Fruit fly (Drosophila melanogaster): ENCODE measurements around the gene CG3386.

CG3386 gene

dm6 chr3L:692699-693098 lies 10.4 kb upstream of the CG3386 start, which contains the start of gene Vti1a (continued):
- peak; percentile 34 for TF ChIP-seq CG12659 (GFP tag; optimal IDR thresholded peaks at IDR 0.05)
- no peak for TF ChIP-seq Atf6 (GFP tag; IDR thresholded peaks at IDR 0.05)
- no peak for TF ChIP-seq dysf (GFP tag; IDR thresholded peaks at IDR 0.05)
- TF ChIP-seq TFAM (GFP tag; optimal IDR thresholded peaks at IDR 0.05) = no peak
- peak; percentile 6 for TF ChIP-seq Sry-δ (GFP tag; optimal IDR thresholded peaks at IDR 0.05)
- TF ChIP-seq CG9797 (GFP tag; optimal IDR thresholded peaks at IDR 0.05) = peak; percentile 79
- TF ChIP-seq CG2120 (GFP tag; optimal IDR thresholded peaks at IDR 0.05) = no peak
- no peak for TF ChIP-seq ac (GFP tag; optimal IDR thresholded peaks at IDR 0.05)
- TF ChIP-seq odd (GFP tag; optimal IDR thresholded peaks at IDR 0.05) = no peak
- no peak for TF ChIP-seq peb (GFP tag; IDR thresholded peaks at IDR 0.05)
- TF ChIP-seq CG8359 (GFP tag; optimal IDR thresholded peaks at IDR 0.05; ENCODE audit: borderline replicate concordance) = no peak
- peak in 1 of 2 experiments; percentile 62 for TF ChIP-seq crp (GFP tag; optimal IDR thresholded peaks at IDR 0.05)
- no peak for TF ChIP-seq CG9437 (GFP tag; optimal IDR thresholded peaks at IDR 0.05)
- no peak for TF ChIP-seq Oli (tag; optimal IDR thresholded peaks at IDR 0.05)
- TF ChIP-seq CG13296 (GFP tag; optimal IDR thresholded peaks at IDR 0.05) = no peak
- no peak for TF ChIP-seq CG11085 (GFP tag; IDR thresholded peaks at IDR 0.05)
- no peak for TF ChIP-seq bowl (GFP tag; IDR thresholded peaks at IDR 0.05)
- TF ChIP-seq stc (GFP tag; IDR thresholded peaks at IDR 0.05) = no peak
- TF ChIP-seq vnd (GFP tag; IDR thresholded peaks at IDR 0.05; ENCODE audit: partially characterized antibody) = no peak
- no peak for TF ChIP-seq Mes4 (GFP tag; optimal IDR thresholded peaks at IDR 0.05)
- no peak for TF ChIP-seq lmd (GFP tag; IDR thresholded peaks at IDR 0.05)
- no peak for TF ChIP-seq prd (optimal IDR thresholded peaks at IDR 0.05)
- no peak for TF ChIP-seq prd (GFP tag; IDR thresholded peaks at IDR 0.05)
- no peak for TF ChIP-seq ssp (GFP tag; IDR thresholded peaks at IDR 0.05)
- TF ChIP-seq dimm (GFP tag; IDR thresholded peaks at IDR 0.05) = no peak
- no peak for TF ChIP-seq fu2 (GFP tag; optimal IDR thresholded peaks at IDR 0.05)
- TF ChIP-seq CG8924 (tag; optimal IDR thresholded peaks at IDR 0.05) = no peak
- no peak for TF ChIP-seq CG12769 (tag; optimal IDR thresholded peaks at IDR 0.05)
- 0 out of 2 replicates have a peak, but pooled peaks have one; percentile 6 for TF ChIP-seq Rfx (GFP tag; IDR thresholded peaks at IDR 0.05)
- TF ChIP-seq BEAF-32 (GFP tag; optimal IDR thresholded peaks at IDR 0.05) = peak; percentile 34
- TF ChIP-seq eyg (GFP tag; optimal IDR thresholded peaks at IDR 0.05) = no peak
- peak; percentile 38 for TF ChIP-seq CG10267 (tag; optimal IDR thresholded peaks at IDR 0.05)
- TF ChIP-seq CG3838 (GFP tag; optimal IDR thresholded peaks at IDR 0.05) = no peak
- TF ChIP-seq CG17361 (GFP tag; IDR thresholded peaks at IDR 0.05) = 0 out of 3 replicates have a peak, but pooled peaks have one; percentile 33
- no peak for TF ChIP-seq CG11398 (GFP tag; optimal IDR thresholded peaks at IDR 0.05)
- no peak for TF ChIP-seq CG7357 (GFP tag; IDR thresholded peaks at IDR 0.05)
- no peak for TF ChIP-seq CG16863 (GFP tag; optimal IDR thresholded peaks at IDR 0.05)
- TF ChIP-seq CG18599 (GFP tag; optimal IDR thresholded peaks at IDR 0.05) = no peak
- TF ChIP-seq YL-1 (GFP tag; optimal IDR thresholded peaks at IDR 0.05) = peak; percentile 71
- TF ChIP-seq CG14014 (GFP tag; IDR thresholded peaks at IDR 0.05) = no peak
- no peak for TF ChIP-seq CG18476 (GFP tag; optimal IDR thresholded peaks at IDR 0.05)
- TF ChIP-seq ATbp (GFP tag; optimal IDR thresholded peaks at IDR 0.05) = no peak
- TF ChIP-seq Blimp-1 (GFP tag; optimal IDR thresholded peaks at IDR 0.05) = no peak
- no peak; the same call in 2 of the 3 replicates for TF ChIP-seq zen2 (GFP tag; IDR thresholded peaks at IDR 0.05; ENCODE audit: partially characterized antibody)
- TF ChIP-seq CG12155 (GFP tag; optimal IDR thresholded peaks at IDR 0.05) = no peak
- no peak for TF ChIP-seq Lpt (GFP tag; optimal IDR thresholded peaks at IDR 0.05)
- TF ChIP-seq CG2712 (tag; optimal IDR thresholded peaks at IDR 0.05) = peak; percentile 39
- peak; percentile 47 for TF ChIP-seq CG2116 (GFP tag; optimal IDR thresholded peaks at IDR 0.05)
- TF ChIP-seq croc (GFP tag; conservative IDR thresholded peaks at IDR 0.05) = no peak
- no peak for TF ChIP-seq nom (GFP tag; optimal IDR thresholded peaks at IDR 0.05)
- TF ChIP-seq abd-A (tag; optimal IDR thresholded peaks at IDR 0.05) = no peak
